Worm (Caenorhabditis elegans) whole organism, late embryonic: Measurements from ENCODE around the gene R166.2.

Experiments used
- C38D4.7 ChIP-seq: fragments of 200-800 bp; sonication (Bioruptor generic); optimal IDR thresholded peaks from 2 replicates; lab custom pipeline; 2018; ENCODE audit warnings: mild to moderate bottlenecking, missing genetic modification characterization, moderate library complexity, missing compliant biosample characterization
- F13H6.1 ChIP-seq: sonication (generic microtip); optimal IDR thresholded peaks from 2 replicates; lab custom pipeline; 2016; ENCODE audit warnings: missing genetic modification characterization, missing compliant biosample characterization
- K02D7.2 ChIP-seq: sonication (generic microtip); optimal IDR thresholded peaks from 2 replicates; lab custom pipeline; 2017; ENCODE audit warnings: mild to moderate bottlenecking, missing genetic modification characterization, missing compliant biosample characterization
- K09A11.1 ChIP-seq: sonication (generic microtip); optimal IDR thresholded peaks from 2 replicates; lab custom pipeline; 2017; ENCODE audit warnings: antibody characterized with exemption, mild to moderate bottlenecking, missing genetic modification characterization, missing compliant biosample characterization; ENCODE audit not compliant: insufficient read depth
- T23F11.4 ChIP-seq: fragments of 200-800 bp; sonication (Bioruptor generic); optimal IDR thresholded peaks from 2 replicates; lab custom pipeline; 2018; ENCODE audit warnings: mild to moderate bottlenecking, missing genetic modification characterization, missing compliant biosample characterization
- Y22D7AL.16 ChIP-seq: sonication (generic microtip); optimal IDR thresholded peaks from 2 replicates; lab custom pipeline; 2016; ENCODE audit warnings: missing genetic modification characterization, missing compliant biosample characterization
- ahr-1 ChIP-seq: sonication (generic microtip); optimal IDR thresholded peaks from 2 replicates; lab custom pipeline; 2016; ENCODE audit warnings: missing genetic modification characterization, missing compliant biosample characterization
- ama-1 ChIP-seq: fragments of 150-350 bp; optimal IDR thresholded peaks from 2 replicates; lab custom pipeline; 2014
- ceh-14 ChIP-seq: sonication (generic microtip); optimal IDR thresholded peaks from 2 replicates; lab custom pipeline; 2016; ENCODE audit warnings: missing genotype, missing genetic modification characterization, missing compliant biosample characterization
- ceh-18 ChIP-seq: sonication (generic microtip); optimal IDR thresholded peaks from 2 replicates; lab custom pipeline; 2016; ENCODE audit warnings: missing genetic modification characterization, missing compliant biosample characterization
- ceh-19 ChIP-seq: fragments of 200-800 bp; sonication (Bioruptor generic); optimal IDR thresholded peaks from 2 replicates; lab custom pipeline; 2018; ENCODE audit warnings: mild to moderate bottlenecking, missing genetic modification characterization, missing compliant biosample characterization
- ceh-2 ChIP-seq: sonication (generic microtip); optimal IDR thresholded peaks from 2 replicates; lab custom pipeline; 2016; ENCODE audit warnings: missing genotype, missing genetic modification characterization, missing compliant biosample characterization
- ceh-24 ChIP-seq: sonication (generic microtip); optimal IDR thresholded peaks from 2 replicates; lab custom pipeline; 2016; ENCODE audit warnings: mild to moderate bottlenecking, missing genetic modification characterization, missing compliant biosample characterization
- ceh-30 ChIP-seq: fragments of 150-350 bp; optimal IDR thresholded peaks from 2 replicates; lab custom pipeline; 2014; ENCODE audit warnings: missing biosample characterization, missing genetic modification characterization
- ceh-34 ChIP-seq: sonication (generic microtip); optimal IDR thresholded peaks from 2 replicates; lab custom pipeline; 2016; ENCODE audit warnings: mild to moderate bottlenecking, missing genetic modification characterization, missing compliant biosample characterization
- ceh-48 ChIP-seq: sonication (generic microtip); optimal IDR thresholded peaks from 2 replicates; lab custom pipeline; 2016; ENCODE audit warnings: missing genetic modification characterization, inconsistent platforms, missing compliant biosample characterization
- ceh-6 ChIP-seq: fragments of 200-800 bp; sonication (Bioruptor generic); optimal IDR thresholded peaks from 2 replicates; lab custom pipeline; 2018; ENCODE audit warnings: mild to moderate bottlenecking, missing genetic modification characterization, missing compliant biosample characterization
- che-1 ChIP-seq: sonication (generic microtip); optimal IDR thresholded peaks from 2 replicates; lab custom pipeline; 2016; ENCODE audit warnings: mild to moderate bottlenecking, missing genetic modification characterization, missing compliant biosample characterization
- dmd-4 ChIP-seq: sonication (generic microtip); optimal IDR thresholded peaks from 2 replicates; lab custom pipeline; 2016; ENCODE audit warnings: borderline replicate concordance, missing genetic modification characterization, missing compliant biosample characterization
- dve-1 ChIP-seq: sonication (generic microtip); optimal IDR thresholded peaks from 2 replicates; lab custom pipeline; 2017; ENCODE audit warnings: antibody characterized with exemption, mild to moderate bottlenecking, missing genetic modification characterization, missing compliant biosample characterization
- elt-2 ChIP-seq: sonication (generic microtip); optimal IDR thresholded peaks from 2 replicates; lab custom pipeline; 2016; ENCODE audit warnings: missing genetic modification reagents, missing genetic modification characterization, missing compliant biosample characterization
- elt-4 ChIP-seq: sonication (generic microtip); optimal IDR thresholded peaks from 2 replicates; lab custom pipeline; 2016; ENCODE audit warnings: missing genetic modification characterization, missing compliant biosample characterization
- ets-4 ChIP-seq: sonication (generic microtip); optimal IDR thresholded peaks from 2 replicates; lab custom pipeline; 2016; ENCODE audit warnings: missing genetic modification characterization, missing compliant biosample characterization
- fax-1 ChIP-seq: sonication (generic microtip); optimal IDR thresholded peaks from 2 replicates; lab custom pipeline; 2016; ENCODE audit warnings: missing genotype, missing genetic modification characterization, missing compliant biosample characterization
- fkh-6 ChIP-seq: sonication (generic microtip); optimal IDR thresholded peaks from 2 replicates; lab custom pipeline; 2016; ENCODE audit warnings: missing genetic modification characterization, missing compliant biosample characterization
- hlh-13 ChIP-seq: fragments of 200-800 bp; sonication (Bioruptor generic); optimal IDR thresholded peaks from 2 replicates; lab custom pipeline; 2018; ENCODE audit warnings: mild to moderate bottlenecking, missing genetic modification characterization, missing compliant biosample characterization
- hlh-6 ChIP-seq: sonication (generic microtip); optimal IDR thresholded peaks from 2 replicates; lab custom pipeline; 2016; ENCODE audit warnings: missing genotype, missing genetic modification characterization, missing compliant biosample characterization
- hlh-8 ChIP-seq: sonication (generic microtip); optimal IDR thresholded peaks from 2 replicates; lab custom pipeline; 2016; ENCODE audit warnings: missing genotype, missing genetic modification characterization, missing compliant biosample characterization
- lim-6 ChIP-seq: sonication (generic microtip); optimal IDR thresholded peaks from 2 replicates; lab custom pipeline; 2016; ENCODE audit warnings: missing genetic modification characterization, missing compliant biosample characterization
- lin-11 ChIP-seq: fragments of 200-800 bp; sonication (Bioruptor generic); optimal IDR thresholded peaks from 2 replicates; lab custom pipeline; 2018; ENCODE audit warnings: mild to moderate bottlenecking, missing genetic modification characterization, missing compliant biosample characterization
- mec-3 ChIP-seq: sonication (generic microtip); optimal IDR thresholded peaks from 2 replicates; lab custom pipeline; 2016; ENCODE audit warnings: borderline replicate concordance, missing genetic modification characterization, missing compliant biosample characterization
- nfya-1 ChIP-seq: sonication (generic microtip); optimal IDR thresholded peaks from 2 replicates; lab custom pipeline; 2017; ENCODE audit warnings: missing genetic modification characterization, mild to moderate bottlenecking, missing compliant biosample characterization, antibody characterized with exemption, moderate library complexity
- nhr-11 ChIP-seq: fragments of 150-350 bp; optimal IDR thresholded peaks from 2 replicates; lab custom pipeline; 2014; ENCODE audit warnings: missing biosample characterization, missing genetic modification characterization
- nhr-232 ChIP-seq: sonication (generic microtip); optimal IDR thresholded peaks from 2 replicates; lab custom pipeline; 2016; ENCODE audit warnings: missing genetic modification characterization, missing compliant biosample characterization
- npax-4 ChIP-seq: sonication (generic microtip); optimal IDR thresholded peaks from 2 replicates; lab custom pipeline; 2016; ENCODE audit warnings: missing genetic modification characterization, missing compliant biosample characterization
- pag-3 ChIP-seq: sonication (generic microtip); optimal IDR thresholded peaks from 2 replicates; lab custom pipeline; 2016; ENCODE audit warnings: missing compliant biosample characterization, missing genetic modification characterization, borderline replicate concordance
- pat-9 ChIP-seq: fragments of 200-800 bp; sonication (Bioruptor generic); optimal IDR thresholded peaks from 2 replicates; lab custom pipeline; 2018; ENCODE audit warnings: mild to moderate bottlenecking, missing genetic modification characterization, moderate library complexity, missing compliant biosample characterization
- pax-1 ChIP-seq: fragments of 150-350 bp; optimal IDR thresholded peaks from 2 replicates; lab custom pipeline; 2014; ENCODE audit warnings: missing biosample characterization, missing genetic modification characterization
- pha-2 ChIP-seq: sonication (generic microtip); optimal IDR thresholded peaks from 2 replicates; lab custom pipeline; 2017; ENCODE audit warnings: mild to moderate bottlenecking, missing genetic modification characterization, missing compliant biosample characterization
- pha-4 ChIP-seq: fragments of 150-350 bp; optimal IDR thresholded peaks from 2 replicates; lab custom pipeline; 2018; ENCODE audit warnings: missing biosample characterization, missing genetic modification reagents, missing genetic modification characterization
- pros-1 ChIP-seq: fragments of 150-350 bp; optimal IDR thresholded peaks from 2 replicates; lab custom pipeline; 2014; ENCODE audit warnings: missing biosample characterization, missing genetic modification reagents, missing genetic modification characterization
- ref-2 ChIP-seq: sonication (generic microtip); optimal IDR thresholded peaks from 2 replicates; lab custom pipeline; 2016; ENCODE audit warnings: missing genetic modification characterization, missing compliant biosample characterization
- rnt-1 ChIP-seq: sonication (generic microtip); optimal IDR thresholded peaks from 2 replicates; lab custom pipeline; 2016; ENCODE audit warnings: missing genetic modification characterization, missing compliant biosample characterization
- sox-2 ChIP-seq: fragments of 200-800 bp; sonication (Bioruptor generic); IDR thresholded peaks from 2 replicates; pipeline ENCODE4 v1.3.6; 2022; ENCODE audit warnings: missing genetic modification reagents, missing genetic modification characterization, missing compliant biosample characterization
- sox-4 ChIP-seq: sonication (generic microtip); optimal IDR thresholded peaks from 2 replicates; lab custom pipeline; 2017; ENCODE audit warnings: mild to moderate bottlenecking, missing genetic modification characterization, inconsistent platforms, missing compliant biosample characterization
- syd-9 ChIP-seq: sonication (generic microtip); optimal IDR thresholded peaks from 2 replicates; lab custom pipeline; 2016; ENCODE audit warnings: mild to moderate bottlenecking, missing genetic modification characterization, moderate library complexity, missing compliant biosample characterization
- tbx-7 ChIP-seq: sonication (generic microtip); optimal IDR thresholded peaks from 2 replicates; lab custom pipeline; 2016; ENCODE audit warnings: missing genotype, missing genetic modification characterization, missing compliant biosample characterization
- unc-3 ChIP-seq, 2 experiments: fragments of 200-800 bp in 1 of 2; sonication (Bioruptor generic) in 1 of 2; sonication (generic microtip) in 1 of 2; conservative IDR thresholded peaks in 1 of 2; optimal IDR thresholded peaks in 1 of 2; 2 replicates each; pipeline versions ENCODE4 v1.3.6 to Lab custom; 2016 to 2022; ENCODE audit warnings: missing compliant biosample characterization in 2 of 2, missing genetic modification characterization in 2 of 2, missing genetic modification reagents in 1 of 2
- unc-42 ChIP-seq: sonication (generic microtip); optimal IDR thresholded peaks from 2 replicates; lab custom pipeline; 2016; ENCODE audit warnings: missing genotype, missing genetic modification characterization, missing compliant biosample characterization
- unc-55 ChIP-seq: sonication (generic microtip); optimal IDR thresholded peaks from 2 replicates; lab custom pipeline; 2017; ENCODE audit warnings: missing biosample characterization, missing genetic modification reagents, missing genetic modification characterization
- zip-5 ChIP-seq: sonication (generic microtip); optimal IDR thresholded peaks from 2 replicates; lab custom pipeline; 2016; ENCODE audit warnings: missing genetic modification characterization, missing compliant biosample characterization

Gene R166.2

ce11 chrII:10548778-10549671, 11.6 kb upstream of the R166.2 start:
- TF ChIP-seq hlh-13 (GFP tag; lab: Kevin White, UChicago) (no peak), syd-9 (tag; lab: Kevin White, UChicago) (peak; percentile 25), ets-4 (tag; lab: Kevin White, UChicago) (peak; percentile 76), ceh-2 (tag; lab: Kevin White, UChicago) (no peak), dve-1 (tag; lab: Kevin White, UChicago) (peak; percentile 37), npax-4 (tag; lab: Kevin White, UChicago) (no peak), ceh-30 (no peak), pax-1 (peak; percentile 42), che-1 (tag; lab: Kevin White, UChicago) (no peak), C38D4.7 (GFP tag; lab: Kevin White, UChicago) (no peak), F13H6.1 (tag; lab: Kevin White, UChicago) (peak; percentile 31), fax-1 (tag; lab: Kevin White, UChicago) (no peak), hlh-8 (tag; lab: Kevin White, UChicago) (no peak), ceh-48 (tag; lab: Kevin White, UChicago) (no peak), tbx-7 (tag; lab: Kevin White, UChicago) (no peak), dmd-4 (tag; lab: Kevin White, UChicago) (no peak), unc-55 (GFP tag; lab: Kevin White, UChicago) (peak; percentile 28), ceh-14 (tag; lab: Kevin White, UChicago) (peak; percentile 61), unc-42 (tag; lab: Kevin White, UChicago) (peak; percentile 70), ceh-19 (GFP tag; lab: Kevin White, UChicago) (no peak), elt-2 (tag; lab: Kevin White, UChicago) (no peak), pros-1 (tag; lab: Kevin White, UChicago) (peak; percentile 73), ceh-18 (tag; lab: Kevin White, UChicago) (peak; percentile 88), unc-3 (GFP tag; conservative IDR thresholded peaks at IDR 0.05; lab: Robert Waterston, UW) (peak; percentile 38; the same call in 1 of the 2 replicates), unc-3 (tag; optimal IDR thresholded peaks at IDR 0.05; lab: Kevin White, UChicago) (no peak), ama-1 (peak; percentile 88), ahr-1 (tag; lab: Kevin White, UChicago) (no peak), pha-2 (tag; lab: Kevin White, UChicago) (peak; percentile 42), zip-5 (no peak), hlh-6 (no peak), ref-2 (tag; lab: Kevin White, UChicago) (peak; percentile 90), mec-3 (tag; lab: Kevin White, UChicago) (peak; percentile 53), nhr-232 (tag; lab: Kevin White, UChicago) (no peak), nhr-11 (tag; lab: Kevin White, UChicago) (no peak), elt-4 (tag; lab: Kevin White, UChicago) (no peak), ceh-34 (tag; lab: Kevin White, UChicago) (peak; percentile 92), rnt-1 (tag; lab: Kevin White, UChicago) (peak; percentile 67), sox-2 (GFP tag; lab: Robert Waterston, UW) (no peak), K02D7.2 (tag; lab: Kevin White, UChicago) (no peak), K09A11.1 (tag; lab: Kevin White, UChicago) (peak; percentile 15), ceh-6 (no peak), Y22D7AL.16 (no peak), lim-6 (tag; lab: Kevin White, UChicago) (no peak), ceh-24 (tag; lab: Kevin White, UChicago) (no peak), pag-3 (no peak), sox-4 (no peak), nfya-1 (tag; lab: Kevin White, UChicago) (peak; percentile 94), T23F11.4 (GFP tag; lab: Kevin White, UChicago) (peak; percentile 30), fkh-6 (tag; lab: Kevin White, UChicago) (no peak), pat-9 (tag; lab: Kevin White, UChicago) (no peak), pha-4 (tag; lab: Kevin White, UChicago) (peak; percentile 11), lin-11 (tag; lab: Kevin White, UChicago) (no peak)
